Fruit fly (Drosophila melanogaster) whole organism, pupa: ENCODE measurements around the gene D2hgdh.

Source experiments
- CG10348 ChIP-seq: fragments of 200-800 bp; sonication (Bioruptor generic); IDR thresholded peaks from 2 replicates; pipeline ENCODE4 v1.3.6; 2022; ENCODE audit warnings: missing biosample characterization, missing genetic modification characterization
- CG12605 ChIP-seq: fragments of 200-800 bp; sonication (Bioruptor generic); IDR thresholded peaks from 2 replicates; pipeline ENCODE4 v1.3.6; 2022; ENCODE audit warnings: missing biosample characterization, missing genetic modification characterization
- CG17806 ChIP-seq: fragments of 200-800 bp; sonication (Bioruptor generic); optimal IDR thresholded peaks from 2 replicates; lab custom pipeline; 2018; ENCODE audit warnings: missing biosample characterization, mild to moderate bottlenecking, missing genetic modification characterization, moderate library complexity
- CG34367 ChIP-seq: fragments of 200-800 bp; sonication (Bioruptor generic); optimal IDR thresholded peaks from 2 replicates; lab custom pipeline; 2018; ENCODE audit warnings: missing biosample characterization, mild to moderate bottlenecking, missing genetic modification characterization
- EcR ChIP-seq: fragments of 200-800 bp; sonication (Bioruptor generic); optimal IDR thresholded peaks from 3 replicates; lab custom pipeline; 2019; ENCODE audit warnings: missing biosample characterization, missing genetic modification characterization, mild to moderate bottlenecking, moderate library complexity, missing genetic modification reagents
- gl ChIP-seq: fragments of 200-800 bp; sonication (Bioruptor generic); optimal IDR thresholded peaks from 2 replicates; lab custom pipeline; 2018; ENCODE audit warnings: missing biosample characterization, mild to moderate bottlenecking, missing genetic modification characterization

- peak; percentile 83 for TF ChIP-seq CG34367 (tag; lab: Kevin White, UChicago)
- TF ChIP-seq EcR (GFP tag; lab: Kevin White, UChicago), result peak; percentile 17
- no peak; the same call in none of the 2 replicates for TF ChIP-seq CG12605 (GFP tag; lab: Robert Waterston, UW)
- peak; percentile 76 for TF ChIP-seq gl (tag; lab: Kevin White, UChicago)
- no peak for TF ChIP-seq CG10348 (GFP tag; lab: Robert Waterston, UW)
- peak; percentile 89 for TF ChIP-seq CG17806
Measured at dm6 chrX:2134965-2135758, 6.1 kb upstream of the D2hgdh start.
